Worm (Caenorhabditis elegans): ENCODE measurements around the gene cln-3.3.

Gene cln-3.3

ce11 chrV:8650365-8650764, 32.5 kb upstream of the cln-3.3 start:
- TF ChIP-seq mdl-1 (tag; optimal IDR thresholded peaks at IDR 0.05) (no peak), R02D3.7 (tag; optimal IDR thresholded peaks at IDR 0.05) (no peak), aly-2 (tag; optimal IDR thresholded peaks at IDR 0.05) (no peak)

- TF ChIP-seq lsy-12 (tag; optimal IDR thresholded peaks at IDR 0.05) (peak; percentile 33), ceh-16 (tag; optimal IDR thresholded peaks at IDR 0.05) (no peak), pqm-1 (tag; optimal IDR thresholded peaks at IDR 0.05) (peak; percentile 100), elt-2 (tag; optimal IDR thresholded peaks at IDR 0.05) (peak; percentile 100), skn-1 (tag; optimal IDR thresholded peaks at IDR 0.05) (peak; percentile 86), pha-4 (tag; optimal IDR thresholded peaks at IDR 0.05) (peak; percentile 75), jun-1 (tag; optimal IDR thresholded peaks at IDR 0.05) (peak; percentile 87), elt-1 (tag; optimal IDR thresholded peaks at IDR 0.05) (no peak)
Measured at ce11 chrV:8651007-8651711, 31.7 kb upstream of the cln-3.3 start.

- TF ChIP-seq ama-1 (optimal IDR thresholded peaks at IDR 0.05) (no peak), unc-62 (GFP tag; optimal IDR thresholded peaks at IDR 0.05) (peak; percentile 65), nhr-25 (tag; optimal IDR thresholded peaks at IDR 0.05) (peak; percentile 84), elt-1 (tag; optimal IDR thresholded peaks at IDR 0.05) (peak; percentile 67), lin-39 (tag; optimal IDR thresholded peaks at IDR 0.05) (peak; percentile 77), nhr-23 (tag; optimal IDR thresholded peaks at IDR 0.05) (peak; percentile 4), ZK546.5 (tag; optimal IDR thresholded peaks at IDR 0.05) (no peak)
Measured at ce11 chrV:8652177-8652576, 30.7 kb upstream of the cln-3.3 start.

ce11 chrV:8653080-8653821, 29.6 kb upstream of the cln-3.3 start:
- TF ChIP-seq elt-2 (tag; optimal IDR thresholded peaks at IDR 0.05): peak; percentile 82
- peak; percentile 71 for TF ChIP-seq pqm-1 (tag; optimal IDR thresholded peaks at IDR 0.05)
- peak in 2 of 3 experiments; percentile 34 to 80 for TF ChIP-seq elt-3 (tag; optimal IDR thresholded peaks at IDR 0.05)
- peak; percentile 75 for TF ChIP-seq nhr-23 (tag; optimal IDR thresholded peaks at IDR 0.05)
- peak; percentile 19 for TF ChIP-seq nhr-76 (tag; optimal IDR thresholded peaks at IDR 0.05)
- no peak for TF ChIP-seq lsy-12 (tag; optimal IDR thresholded peaks at IDR 0.05)
- no peak for TF ChIP-seq eor-1 (tag; optimal IDR thresholded peaks at IDR 0.05)
- peak; percentile 81 for TF ChIP-seq unc-62 (GFP tag; optimal IDR thresholded peaks at IDR 0.05)
- TF ChIP-seq nhr-25 (tag; optimal IDR thresholded peaks at IDR 0.05): peak; percentile 55
- TF ChIP-seq nfya-1 (tag; optimal IDR thresholded peaks at IDR 0.05; ENCODE audit: insufficient read depth): peak; percentile 22

- TF ChIP-seq pqm-1 (tag; optimal IDR thresholded peaks at IDR 0.05) (peak; percentile 83), nhr-43 (tag; optimal IDR thresholded peaks at IDR 0.05; ENCODE audit: poor library complexity, severe bottlenecking) (no peak), pha-4 (tag; optimal IDR thresholded peaks at IDR 0.05) (peak; percentile 45), elt-3 (tag; optimal IDR thresholded peaks at IDR 0.05) (no peak), nhr-76 (tag; optimal IDR thresholded peaks at IDR 0.05) (peak; percentile 62), elt-2 (tag; optimal IDR thresholded peaks at IDR 0.05) (peak; percentile 90), jun-1 (tag; optimal IDR thresholded peaks at IDR 0.05) (peak; percentile 73), lin-39 (tag; optimal IDR thresholded peaks at IDR 0.05) (peak; percentile 26), nhr-67 (tag; optimal IDR thresholded peaks at IDR 0.05) (no peak), nfya-1 (tag; optimal IDR thresholded peaks at IDR 0.05; ENCODE audit: insufficient read depth) (peak; percentile 18), unc-39 (tag; optimal IDR thresholded peaks at IDR 0.05) (no peak), egl-5 (tag; optimal IDR thresholded peaks at IDR 0.05) (no peak), ceh-9 (tag; optimal IDR thresholded peaks at IDR 0.05) (no peak), aly-2 (tag; optimal IDR thresholded peaks at IDR 0.05) (no peak)
Measured at ce11 chrV:8654460-8655419, 28.1 kb upstream of the cln-3.3 start.

ce11 chrV:8657911-8658310, 24.9 kb upstream of the cln-3.3 start:
- TF ChIP-seq tbx-2 (tag; optimal IDR thresholded peaks at IDR 0.05) (no peak), nhr-43 (tag; optimal IDR thresholded peaks at IDR 0.05; ENCODE audit: poor library complexity, severe bottlenecking) (no peak), nhr-23 (tag; optimal IDR thresholded peaks at IDR 0.05) (peak; percentile 10), sea-2 (GFP tag; optimal IDR thresholded peaks at IDR 0.05) (no peak), nhr-25 (tag; optimal IDR thresholded peaks at IDR 0.05) (peak; percentile 6), lin-39 (tag; optimal IDR thresholded peaks at IDR 0.05) (no peak), elt-3 (tag; optimal IDR thresholded peaks at IDR 0.05) (peak in 1 of 3 experiments; percentile 46), ztf-4 (tag; optimal IDR thresholded peaks at IDR 0.05) (no peak), nhr-77 (tag; optimal IDR thresholded peaks at IDR 0.05) (no peak), nhr-76 (tag; optimal IDR thresholded peaks at IDR 0.05) (no peak), ztf-11 (tag; optimal IDR thresholded peaks at IDR 0.05) (no peak), nfya-1 (tag; optimal IDR thresholded peaks at IDR 0.05; ENCODE audit: insufficient read depth) (no peak), jun-1 (tag; optimal IDR thresholded peaks at IDR 0.05) (no peak), daf-12 (tag; optimal IDR thresholded peaks at IDR 0.05) (no peak), nhr-12 (tag; optimal IDR thresholded peaks at IDR 0.05) (no peak)

Measured in whole organism, L3 larva.